Worm (Caenorhabditis elegans): ENCODE data around the gene W05B10.3.

DNA sequence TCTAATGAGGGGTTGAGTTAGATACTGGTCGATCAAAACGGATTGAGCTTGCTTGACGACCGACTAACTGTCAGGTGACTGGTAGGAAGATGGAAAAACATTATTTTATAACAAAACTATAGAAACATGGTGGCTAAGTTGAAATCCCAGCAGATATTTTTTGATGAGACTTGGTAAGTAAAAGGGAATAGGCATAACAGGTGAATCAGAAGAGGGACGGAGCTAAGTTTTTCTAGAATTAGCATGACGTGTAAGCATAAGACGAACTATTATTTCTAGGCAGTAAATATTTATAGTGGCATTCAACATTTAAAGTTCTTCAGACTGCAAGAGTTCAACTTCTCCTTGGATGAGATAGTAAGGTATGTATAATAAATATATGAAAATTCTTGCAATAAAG lies 17.0 kb downstream of the W05B10.3 start, which contains the start of gene F56H9.8:
- TF ChIP-seq ama-1 (optimal IDR thresholded peaks at IDR 0.05) = no peak
- no peak for TF ChIP-seq tbx-37 (GFP tag; conservative IDR thresholded peaks at IDR 0.05)
- no peak for TF ChIP-seq ceh-13 (GFP tag; optimal IDR thresholded peaks at IDR 0.05)
- no peak for TF ChIP-seq tra-4 (tag; optimal IDR thresholded peaks at IDR 0.05)
- no peak for TF ChIP-seq scrt-1 (GFP tag; IDR thresholded peaks at IDR 0.05)
- no peak for TF ChIP-seq hmg-4 (GFP tag; optimal IDR thresholded peaks at IDR 0.05)
- no peak for TF ChIP-seq aly-1 (tag; optimal IDR thresholded peaks at IDR 0.05)
- TF ChIP-seq B0310.2 (tag; optimal IDR thresholded peaks at IDR 0.05) = no peak

Measured in whole organism, early embryonic.